Fruit fly (Drosophila melanogaster): Measurements from ENCODE around the gene CG7542.
A peak's percentile ranks its signal among the peaks of the same experiment; 100 is the strongest.

Gene CG7542

dm6 chr3L:17566335-17567242 is 17.0 kb downstream of the CG7542 start (continued):
- TF ChIP-seq CG7357 (GFP tag; IDR thresholded peaks at IDR 0.05): peak; percentile 68
- no peak for TF ChIP-seq mld (GFP tag; IDR thresholded peaks at IDR 0.05; ENCODE audit: partially characterized antibody)
- no peak for TF ChIP-seq dan (GFP tag; IDR thresholded peaks at IDR 0.05)
- peak; percentile 89 for TF ChIP-seq Drgx (GFP tag; IDR thresholded peaks at IDR 0.05)
- peak; percentile 69; the same call in 1 of the 2 replicates for TF ChIP-seq ara (GFP tag; IDR thresholded peaks at IDR 0.05)
- peak; percentile 12 for TF ChIP-seq CG17186 (GFP tag; optimal IDR thresholded peaks at IDR 0.05)
- TF ChIP-seq Optix (GFP tag; IDR thresholded peaks at IDR 0.05): 0 out of 3 replicates have a peak, but pooled peaks have one; percentile 63
- peak; percentile 72 for TF ChIP-seq stc (GFP tag; IDR thresholded peaks at IDR 0.05)
- peak; percentile 53; the same call in 1 of the 2 replicates for TF ChIP-seq CG4730 (GFP tag; IDR thresholded peaks at IDR 0.05)
- peak; percentile 77 for TF ChIP-seq CG5180 (GFP tag; optimal IDR thresholded peaks at IDR 0.05)
- peak; percentile 83 for TF ChIP-seq CG2712 (tag; optimal IDR thresholded peaks at IDR 0.05)
- TF ChIP-seq D (optimal IDR thresholded peaks at IDR 0.05): no peak
- peak; percentile 86 for TF ChIP-seq D (GFP tag; optimal IDR thresholded peaks at IDR 0.05)
- peak; percentile 75 for TF ChIP-seq Xbp1 (GFP tag; optimal IDR thresholded peaks at IDR 0.05)
- TF ChIP-seq CG31388 (GFP tag; optimal IDR thresholded peaks at IDR 0.05): peak; percentile 23
- peak; percentile 51; the same call in 1 of the 2 replicates for TF ChIP-seq CG14667 (GFP tag; IDR thresholded peaks at IDR 0.05)
- no peak for TF ChIP-seq CG8089 (GFP tag; optimal IDR thresholded peaks at IDR 0.05)
- TF ChIP-seq CG31441 (GFP tag; IDR thresholded peaks at IDR 0.05): peak; percentile 93
- peak; percentile 88 for TF ChIP-seq CoRest (tag; optimal IDR thresholded peaks at IDR 0.05)
- TF ChIP-seq Kr (GFP tag; optimal IDR thresholded peaks at IDR 0.05): no peak
- TF ChIP-seq CG8765 (GFP tag; IDR thresholded peaks at IDR 0.05): no peak
- peak; percentile 29 for TF ChIP-seq CG18764 (GFP tag; optimal IDR thresholded peaks at IDR 0.05)
- TF ChIP-seq Pdp1 (GFP tag; optimal IDR thresholded peaks at IDR 0.05): peak in 1 of 2 experiments; percentile 14
- TF ChIP-seq trem (tag; optimal IDR thresholded peaks at IDR 0.05): peak; percentile 65
- peak; percentile 82 for TF ChIP-seq tap (tag; optimal IDR thresholded peaks at IDR 0.05)
- TF ChIP-seq CG31365 (tag; optimal IDR thresholded peaks at IDR 0.05): no peak
- peak; percentile 22 for TF ChIP-seq psq (GFP tag; optimal IDR thresholded peaks at IDR 0.05)
- TF ChIP-seq Poxn (GFP tag; IDR thresholded peaks at IDR 0.05): no peak
- TF ChIP-seq CG30020 (tag; optimal IDR thresholded peaks at IDR 0.05): peak; percentile 31
- TF ChIP-seq chm (GFP tag; IDR thresholded peaks at IDR 0.05): no peak; the same call in 1 of the 2 replicates
- TF ChIP-seq exex (tag; optimal IDR thresholded peaks at IDR 0.05): no peak
- TF ChIP-seq chn (GFP tag; optimal IDR thresholded peaks at IDR 0.05): peak; percentile 50
- TF ChIP-seq CG4820 (GFP tag; optimal IDR thresholded peaks at IDR 0.05): peak; percentile 61
- TF ChIP-seq org-1 (GFP tag; optimal IDR thresholded peaks at IDR 0.05): peak; percentile 76
- TF ChIP-seq HLH3B (GFP tag; IDR thresholded peaks at IDR 0.05): peak; percentile 85
- peak; percentile 79 for TF ChIP-seq CG11723 (GFP tag; optimal IDR thresholded peaks at IDR 0.05)
- TF ChIP-seq Taf1 (GFP tag; IDR thresholded peaks at IDR 0.05): no peak
- TF ChIP-seq NFAT (GFP tag; IDR thresholded peaks at IDR 0.05): no peak
- peak; percentile 9; the same call in 1 of the 3 replicates for TF ChIP-seq sr (GFP tag; IDR thresholded peaks at IDR 0.05)
- TF ChIP-seq gfzf (GFP tag; optimal IDR thresholded peaks at IDR 0.05): no peak
- peak; percentile 62 for TF ChIP-seq CG18619 (GFP tag; optimal IDR thresholded peaks at IDR 0.05)
- peak; percentile 67 for TF ChIP-seq CG8359 (GFP tag; optimal IDR thresholded peaks at IDR 0.05; ENCODE audit: borderline replicate concordance)
- TF ChIP-seq bigmax (GFP tag; optimal IDR thresholded peaks at IDR 0.05): no peak
- peak; percentile 81 for TF ChIP-seq CG4707 (GFP tag; optimal IDR thresholded peaks at IDR 0.05)
- no peak for TF ChIP-seq CG13123 (GFP tag; optimal IDR thresholded peaks at IDR 0.05)
- TF ChIP-seq CG13775 (GFP tag; optimal IDR thresholded peaks at IDR 0.05): peak; percentile 31
- peak; percentile 79 for TF ChIP-seq Abd-B (GFP tag; optimal IDR thresholded peaks at IDR 0.05)
- TF ChIP-seq MESR4 (GFP tag; optimal IDR thresholded peaks at IDR 0.05): no peak
- no peak for TF ChIP-seq Hand (GFP tag; optimal IDR thresholded peaks at IDR 0.05)

Data from whole organism, embryonic.